Fruit fly (Drosophila melanogaster): ENCODE measurements around the gene C15.

C15 gene

DNA sequence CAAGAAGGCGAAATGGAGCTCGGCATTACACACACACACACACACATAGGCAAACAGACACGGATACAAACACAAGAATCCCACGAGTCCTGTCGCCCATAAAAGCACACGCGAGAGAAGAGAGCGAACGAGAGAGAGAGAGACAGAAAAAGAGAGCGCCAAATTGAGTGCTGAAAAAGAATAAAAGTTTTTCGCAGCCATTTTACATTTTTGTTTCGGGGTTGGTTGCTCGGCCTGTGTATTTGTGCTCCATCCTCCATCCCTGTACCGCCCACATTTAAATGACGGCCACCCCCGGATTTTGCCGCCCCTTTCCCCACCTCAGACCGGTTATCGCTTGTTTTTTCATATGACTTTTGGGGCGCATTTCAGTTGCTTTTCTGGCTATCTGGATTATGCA lies 51.8 kb downstream of the C15 start (continued):
- TF ChIP-seq z (GFP tag; IDR thresholded peaks at IDR 0.05) (peak; percentile 70; the same call in 2 of the 3 replicates), croc (GFP tag; conservative IDR thresholded peaks at IDR 0.05) (no peak), shn (GFP tag; optimal IDR thresholded peaks at IDR 0.05) (no peak), ewg (GFP tag; optimal IDR thresholded peaks at IDR 0.05) (peak; percentile 29), MTF-1 (GFP tag; optimal IDR thresholded peaks at IDR 0.05; ENCODE audit: borderline replicate concordance) (no peak), lilli (GFP tag; optimal IDR thresholded peaks at IDR 0.05) (no peak), Sry-δ (GFP tag; optimal IDR thresholded peaks at IDR 0.05) (no peak), Oaz (GFP tag; IDR thresholded peaks at IDR 0.05) (no peak), sim (GFP tag; IDR thresholded peaks at IDR 0.05) (no peak), wek (GFP tag; optimal IDR thresholded peaks at IDR 0.05) (no peak), chif (GFP tag; optimal IDR thresholded peaks at IDR 0.05) (no peak), onecut (GFP tag; IDR thresholded peaks at IDR 0.05) (no peak), CG32532 (GFP tag; IDR thresholded peaks at IDR 0.05) (no peak), CG9609 (GFP tag; optimal IDR thresholded peaks at IDR 0.05) (no peak), Dek (tag; optimal IDR thresholded peaks at IDR 0.05) (no peak), CG8924 (tag; optimal IDR thresholded peaks at IDR 0.05) (no peak), maf-S (GFP tag; optimal IDR thresholded peaks at IDR 0.05) (no peak), H15 (GFP tag; IDR thresholded peaks at IDR 0.05) (no peak), ATbp (GFP tag; optimal IDR thresholded peaks at IDR 0.05) (no peak), chm (GFP tag; IDR thresholded peaks at IDR 0.05) (no peak), seq (GFP tag; IDR thresholded peaks at IDR 0.05) (peak; percentile 68; the same call in 1 of the 2 replicates), CG3281 (GFP tag; optimal IDR thresholded peaks at IDR 0.05) (no peak), Nf-YB (GFP tag; optimal IDR thresholded peaks at IDR 0.05) (peak; percentile 83), ab (GFP tag; optimal IDR thresholded peaks at IDR 0.05) (no peak), ash1 (GFP tag; optimal IDR thresholded peaks at IDR 0.05) (no peak), CG4328 (GFP tag; optimal IDR thresholded peaks at IDR 0.05) (no peak), CG10565 (GFP tag; optimal IDR thresholded peaks at IDR 0.05) (no peak), CG42726 (GFP tag; IDR thresholded peaks at IDR 0.05; ENCODE audit: partially characterized antibody) (no peak), chinmo (GFP tag; IDR thresholded peaks at IDR 0.05; ENCODE audit: partially characterized antibody) (0 out of 4 replicates have a peak, but pooled peaks have one; percentile 25), CG6791 (GFP tag; IDR thresholded peaks at IDR 0.05; ENCODE audit: partially characterized antibody) (no peak), CG15269 (tag; optimal IDR thresholded peaks at IDR 0.05) (no peak), CG32772 (GFP tag; IDR thresholded peaks at IDR 0.05) (no peak), cwo (GFP tag; optimal IDR thresholded peaks at IDR 0.05) (no peak), ac (GFP tag; optimal IDR thresholded peaks at IDR 0.05) (no peak), CG14050 (GFP tag; IDR thresholded peaks at IDR 0.05) (no peak), CG9876 (GFP tag; optimal IDR thresholded peaks at IDR 0.05) (no peak), tll (GFP tag; optimal IDR thresholded peaks at IDR 0.05) (no peak), CG12299 (tag; optimal IDR thresholded peaks at IDR 0.05) (no peak), Trl (optimal IDR thresholded peaks at IDR 0.05) (peak; percentile 29 to 46), Trl (GFP tag; optimal IDR thresholded peaks at IDR 0.05) (no peak), ttk (GFP tag; IDR thresholded peaks at IDR 0.05) (no peak), abd-A (tag; optimal IDR thresholded peaks at IDR 0.05) (peak; percentile 15), Nf-YC (tag; optimal IDR thresholded peaks at IDR 0.05) (peak; percentile 91), row (GFP tag; IDR thresholded peaks at IDR 0.05) (no peak), CG2875 (GFP tag; optimal IDR thresholded peaks at IDR 0.05) (no peak), fd64A (GFP tag; optimal IDR thresholded peaks at IDR 0.05) (no peak)
